Fruit fly (Drosophila melanogaster): ENCODE data around the gene Oat.

Gene Oat

dm6 chr3L:19598369-19599148 is 51.1 kb downstream of the Oat start, which contains the start of the genes ash1 and Taf6 (continued):
- TF ChIP-seq al (GFP tag; IDR thresholded peaks at IDR 0.05) (no peak), stwl (tag; optimal IDR thresholded peaks at IDR 0.05) (peak; percentile 75), Hr78 (GFP tag; optimal IDR thresholded peaks at IDR 0.05) (no peak), Atf-2 (GFP tag; optimal IDR thresholded peaks at IDR 0.05) (no peak), CG33213 (GFP tag; optimal IDR thresholded peaks at IDR 0.05) (no peak), CG2199 (GFP tag; IDR thresholded peaks at IDR 0.05) (no peak), dmrt11E (tag; optimal IDR thresholded peaks at IDR 0.05) (peak; percentile 11), Myb (GFP tag; optimal IDR thresholded peaks at IDR 0.05) (no peak), Dek (tag; optimal IDR thresholded peaks at IDR 0.05) (no peak), CG16813 (GFP tag; IDR thresholded peaks at IDR 0.05; ENCODE audit: partially characterized antibody) (peak; percentile 75), bsh (GFP tag; optimal IDR thresholded peaks at IDR 0.05) (no peak), CG17186 (GFP tag; optimal IDR thresholded peaks at IDR 0.05) (no peak), gro (GFP tag; optimal IDR thresholded peaks at IDR 0.05) (no peak), CG16779 (GFP tag; IDR thresholded peaks at IDR 0.05) (no peak), Side (GFP tag; optimal IDR thresholded peaks at IDR 0.05) (no peak), CG12155 (GFP tag; optimal IDR thresholded peaks at IDR 0.05) (no peak), NfI (GFP tag; optimal IDR thresholded peaks at IDR 0.05) (no peak), hkb (optimal IDR thresholded peaks at IDR 0.05) (peak; percentile 13), hkb (GFP tag; IDR thresholded peaks at IDR 0.05) (no peak), CG10267 (tag; optimal IDR thresholded peaks at IDR 0.05) (peak; percentile 57), CG10979 (tag; optimal IDR thresholded peaks at IDR 0.05) (no peak), mam (GFP tag; optimal IDR thresholded peaks at IDR 0.05) (no peak), esg (GFP tag; conservative IDR thresholded peaks at IDR 0.05) (no peak), CG6689 (GFP tag; IDR thresholded peaks at IDR 0.05) (no peak), CG6791 (GFP tag; IDR thresholded peaks at IDR 0.05; ENCODE audit: partially characterized antibody) (peak; percentile 67), ind (GFP tag; optimal IDR thresholded peaks at IDR 0.05) (no peak), CG14667 (GFP tag; IDR thresholded peaks at IDR 0.05) (no peak), CG18262 (tag; optimal IDR thresholded peaks at IDR 0.05) (no peak), CG5953 (GFP tag; IDR thresholded peaks at IDR 0.05) (no peak), Deaf1 (tag; optimal IDR thresholded peaks at IDR 0.05) (no peak), CG34224 (GFP tag; IDR thresholded peaks at IDR 0.05; ENCODE audit: partially characterized antibody) (0 out of 3 replicates have a peak, but pooled peaks have one; percentile 39), Usf (GFP tag; optimal IDR thresholded peaks at IDR 0.05) (no peak), CG32767 (GFP tag; IDR thresholded peaks at IDR 0.05) (no peak), nerfin-2 (GFP tag; IDR thresholded peaks at IDR 0.05; ENCODE audit: partially characterized antibody) (no peak), CG8359 (GFP tag; optimal IDR thresholded peaks at IDR 0.05; ENCODE audit: borderline replicate concordance) (no peak), knrl (GFP tag; IDR thresholded peaks at IDR 0.05; ENCODE audit: partially characterized antibody) (peak; percentile 84), CG6254 (GFP tag; optimal IDR thresholded peaks at IDR 0.05) (no peak), MESR4 (GFP tag; optimal IDR thresholded peaks at IDR 0.05) (peak; percentile 69), z (GFP tag; IDR thresholded peaks at IDR 0.05) (no peak), kay (GFP tag; optimal IDR thresholded peaks at IDR 0.05) (no peak), CG8924 (tag; optimal IDR thresholded peaks at IDR 0.05) (peak; percentile 57), CG4328 (GFP tag; optimal IDR thresholded peaks at IDR 0.05) (no peak), CG4404 (GFP tag; IDR thresholded peaks at IDR 0.05) (no peak), HLH3B (GFP tag; IDR thresholded peaks at IDR 0.05) (no peak), CG2129 (GFP tag; IDR thresholded peaks at IDR 0.05; ENCODE audit: partially characterized antibody) (no peak), CG12299 (tag; optimal IDR thresholded peaks at IDR 0.05) (no peak), btn (GFP tag; optimal IDR thresholded peaks at IDR 0.05) (no peak), CG3726 (GFP tag; IDR thresholded peaks at IDR 0.05) (no peak), Asciz (GFP tag; optimal IDR thresholded peaks at IDR 0.05) (no peak)

All from whole organism, embryonic.